Worm (Caenorhabditis elegans) whole organism, L4 larva: Measurements from ENCODE around the gene egl-43.

ENCODE experiments used
- F10B5.3 ChIP-seq: sonication (generic microtip); optimal IDR thresholded peaks from 2 replicates; lab custom pipeline; 2016; ENCODE audit warnings: mild to moderate bottlenecking, missing genetic modification characterization, missing compliant biosample characterization
- F37D6.2 ChIP-seq: sonication (generic microtip); optimal IDR thresholded peaks from 2 replicates; lab custom pipeline; 2016; ENCODE audit warnings: mild to moderate bottlenecking, missing genetic modification characterization, missing compliant biosample characterization
- T20F7.1 ChIP-seq: fragments of 200-800 bp; sonication (Bioruptor generic); optimal IDR thresholded peaks from 2 replicates; lab custom pipeline; 2018; ENCODE audit warnings: mild to moderate bottlenecking, missing genetic modification characterization, missing compliant biosample characterization
- Y105C5A.15 ChIP-seq: fragments of 200-800 bp; sonication (Bioruptor generic); IDR thresholded peaks from 2 replicates; pipeline ENCODE4 v1.3.6; 2022; ENCODE audit warnings: missing genetic modification characterization, missing compliant biosample characterization
- Y48G9A.11 ChIP-seq: fragments of 200-800 bp; sonication (Bioruptor generic); IDR thresholded peaks from 2 replicates; pipeline ENCODE4 v1.3.6; 2022; ENCODE audit warnings: missing genetic modification reagents, missing genetic modification characterization, missing compliant biosample characterization
- aly-2 ChIP-seq: sonication (generic microtip); optimal IDR thresholded peaks from 2 replicates; lab custom pipeline; 2018; ENCODE audit warnings: missing biosample characterization, missing genetic modification characterization
- arid-1 ChIP-seq: fragments of 200-800 bp; sonication (Bioruptor generic); conservative IDR thresholded peaks from 2 replicates; pipeline ENCODE4 v1.3.6; 2022; ENCODE audit warnings: missing genetic modification reagents, missing genetic modification characterization, missing compliant biosample characterization
- attf-4 ChIP-seq: sonication (generic microtip); optimal IDR thresholded peaks from 3 replicates; lab custom pipeline; 2017; ENCODE audit warnings: missing biosample characterization, missing genetic modification characterization
- ceh-20 ChIP-seq: fragments of 200-800 bp; sonication (Bioruptor generic); IDR thresholded peaks from 2 replicates; pipeline ENCODE4 v1.3.6; 2022; ENCODE audit warnings: missing genetic modification reagents, missing genetic modification characterization, missing compliant biosample characterization
- ceh-32 ChIP-seq: sonication (generic microtip); optimal IDR thresholded peaks from 2 replicates; lab custom pipeline; 2016; ENCODE audit warnings: mild to moderate bottlenecking, missing genetic modification characterization, missing compliant biosample characterization; ENCODE audit not compliant: poor library complexity
- ceh-44 ChIP-seq: fragments of 200-800 bp; sonication (Bioruptor generic); IDR thresholded peaks from 2 replicates; pipeline ENCODE4 v1.3.6; 2022; ENCODE audit warnings: missing genetic modification reagents, missing genetic modification characterization, missing compliant biosample characterization
- cey-2 ChIP-seq: sonication (generic microtip); optimal IDR thresholded peaks from 3 replicates; lab custom pipeline; 2017; ENCODE audit warnings: missing genetic modification characterization, mild to moderate bottlenecking, missing compliant biosample characterization, antibody characterized with exemption, borderline replicate concordance; ENCODE audit not compliant: insufficient read depth
- dmd-6 ChIP-seq: fragments of 200-800 bp; sonication (Bioruptor generic); IDR thresholded peaks from 2 replicates; pipeline ENCODE4 v1.3.6; 2022; ENCODE audit warnings: missing genetic modification reagents, missing genetic modification characterization, missing compliant biosample characterization
- dve-1 ChIP-seq: sonication (generic microtip); optimal IDR thresholded peaks from 2 replicates; lab custom pipeline; 2017; ENCODE audit warnings: antibody characterized with exemption, mild to moderate bottlenecking, missing genetic modification characterization, missing compliant biosample characterization; ENCODE audit not compliant: insufficient read depth
- fos-1 ChIP-seq: fragments of 150-350 bp; optimal IDR thresholded peaks from 2 replicates; lab custom pipeline; 2014; ENCODE audit warnings: missing biosample characterization, missing genetic modification characterization
- gei-8 ChIP-seq: fragments of 200-800 bp; sonication (Bioruptor generic); optimal IDR thresholded peaks from 2 replicates; lab custom pipeline; 2018; ENCODE audit warnings: mild to moderate bottlenecking, missing genetic modification characterization, missing compliant biosample characterization
- hlh-30 ChIP-seq: sonication (generic microtip); optimal IDR thresholded peaks from 2 replicates; lab custom pipeline; 2017; ENCODE audit warnings: antibody characterized with exemption, mild to moderate bottlenecking, missing genetic modification characterization, missing compliant biosample characterization; ENCODE audit not compliant: insufficient read depth
- lin-1 ChIP-seq: fragments of 200-800 bp; sonication (Bioruptor generic); IDR thresholded peaks from 2 replicates; pipeline ENCODE4 v1.3.6; 2022; ENCODE audit warnings: missing genetic modification reagents, missing genetic modification characterization, missing compliant biosample characterization
- lin-29 ChIP-seq: fragments of 200-800 bp; sonication (Bioruptor generic); IDR thresholded peaks from 2 replicates; pipeline ENCODE4 v1.3.6; 2022; ENCODE audit warnings: missing genetic modification reagents, missing genetic modification characterization, missing compliant biosample characterization
- lin-38 ChIP-seq: fragments of 200-800 bp; sonication (Bioruptor generic); IDR thresholded peaks from 2 replicates; pipeline ENCODE4 v1.3.6; 2022; ENCODE audit warnings: missing genetic modification reagents, missing genetic modification characterization, missing compliant biosample characterization
- mdl-1 ChIP-seq, 2 experiments: fragments of 150-350 bp in 1 of 2; sonication (generic microtip) in 1 of 2; optimal IDR thresholded peaks; 2 replicates each; lab custom pipeline; 2014 to 2017; ENCODE audit warnings: missing biosample characterization in 2 of 2, missing genetic modification characterization in 2 of 2
- mes-2 ChIP-seq: sonication (generic microtip); optimal IDR thresholded peaks from 2 replicates; lab custom pipeline; 2016; ENCODE audit warnings: missing genotype, mild to moderate bottlenecking, missing genetic modification characterization, missing compliant biosample characterization; ENCODE audit not compliant: poor library complexity, severe bottlenecking
- mxl-2 ChIP-seq: fragments of 200-800 bp; sonication (Bioruptor generic); conservative IDR thresholded peaks from 2 replicates; pipeline ENCODE4 v1.3.6; 2022; ENCODE audit warnings: missing genetic modification reagents, missing genetic modification characterization, missing compliant biosample characterization
- nhr-10 ChIP-seq: fragments of 150-350 bp; optimal IDR thresholded peaks from 2 replicates; lab custom pipeline; 2014; ENCODE audit warnings: missing biosample characterization, missing genetic modification characterization
- nhr-102 ChIP-seq: sonication (generic microtip); optimal IDR thresholded peaks from 2 replicates; lab custom pipeline; 2016; ENCODE audit warnings: mild to moderate bottlenecking, missing genetic modification characterization, moderate library complexity, missing compliant biosample characterization
- nhr-11 ChIP-seq: fragments of 150-350 bp; optimal IDR thresholded peaks from 2 replicates; lab custom pipeline; 2014; ENCODE audit warnings: missing biosample characterization, missing genetic modification characterization
- nhr-111 ChIP-seq: fragments of 200-800 bp; sonication (Bioruptor generic); optimal IDR thresholded peaks from 2 replicates; lab custom pipeline; 2018; ENCODE audit warnings: mild to moderate bottlenecking, missing genetic modification characterization, missing compliant biosample characterization
- nhr-25 ChIP-seq: sonication (generic microtip); optimal IDR thresholded peaks from 2 replicates; lab custom pipeline; 2017; ENCODE audit warnings: missing genetic modification characterization, mild to moderate bottlenecking, missing compliant biosample characterization, antibody characterized with exemption, moderate library complexity, borderline replicate concordance; ENCODE audit not compliant: insufficient read depth
- nhr-28 ChIP-seq: fragments of 150-350 bp; optimal IDR thresholded peaks from 2 replicates; lab custom pipeline; 2014; ENCODE audit warnings: missing biosample characterization, missing genetic modification characterization
- nhr-48 ChIP-seq: sonication (generic microtip); optimal IDR thresholded peaks from 2 replicates; lab custom pipeline; 2016; ENCODE audit warnings: mild to moderate bottlenecking, missing genetic modification characterization, missing compliant biosample characterization
- nhr-6 ChIP-seq: fragments of 150-350 bp; optimal IDR thresholded peaks from 2 replicates; lab custom pipeline; 2014; ENCODE audit warnings: missing biosample characterization, missing genetic modification characterization
- sdz-12 ChIP-seq: fragments of 200-800 bp; sonication (Bioruptor generic); optimal IDR thresholded peaks from 2 replicates; lab custom pipeline; 2018; ENCODE audit warnings: mild to moderate bottlenecking, missing genetic modification characterization, missing compliant biosample characterization
- spr-1 ChIP-seq: sonication (generic microtip); optimal IDR thresholded peaks from 2 replicates; lab custom pipeline; 2016; ENCODE audit warnings: mild to moderate bottlenecking, missing genetic modification characterization, missing compliant biosample characterization
- tag-97 ChIP-seq: fragments of 200-800 bp; sonication (Bioruptor generic); IDR thresholded peaks from 2 replicates; pipeline ENCODE4 v1.3.6; 2022; ENCODE audit warnings: missing genetic modification characterization, missing compliant biosample characterization
- unc-130 ChIP-seq: sonication (generic microtip); optimal IDR thresholded peaks from 2 replicates; lab custom pipeline; 2016; ENCODE audit warnings: missing genetic modification reagents, missing genetic modification characterization, missing compliant biosample characterization
- unc-62 ChIP-seq, 3 experiments: fragments of 150-350 bp in 1 of 3; sonication (generic microtip); optimal IDR thresholded peaks in 2 of 3; peaks in 1 of 3; 1 replicate in 1 of 3; 2 replicates in 2 of 3; lab custom pipeline; 2014 to 2017; ENCODE audit warnings: missing biosample characterization in 3 of 3, missing genetic modification characterization in 3 of 3, missing genetic modification reagents in 3 of 3, missing genotype in 1 of 3
- zip-11 ChIP-seq: fragments of 200-800 bp; sonication (Bioruptor generic); IDR thresholded peaks from 2 replicates; pipeline ENCODE4 v1.3.6; 2022; ENCODE audit warnings: missing genetic modification characterization, missing compliant biosample characterization
- ztf-11 ChIP-seq: fragments of 150-350 bp; optimal IDR thresholded peaks from 2 replicates; lab custom pipeline; 2014; ENCODE audit warnings: missing biosample characterization, missing genetic modification characterization
- ztf-7 ChIP-seq: fragments of 150-350 bp; optimal IDR thresholded peaks from 2 replicates; lab custom pipeline; 2014; ENCODE audit warnings: missing biosample characterization, missing genetic modification characterization

Gene egl-43

ce11 chrII:9937611-9938010 lies 17.4 kb upstream of the egl-43 start (continued):
- TF ChIP-seq nhr-11 (tag; lab: Kevin White, UChicago), result peak; percentile 99
- TF ChIP-seq lin-38 (GFP tag; lab: Robert Waterston, UW), result 0 out of 2 replicates have a peak, but pooled peaks have one; percentile 28
- TF ChIP-seq nhr-111 (GFP tag; lab: Kevin White, UChicago), result no peak
- no peak for TF ChIP-seq F10B5.3
- 0 out of 2 replicates have a peak, but pooled peaks have one; percentile 24 for TF ChIP-seq arid-1
- TF ChIP-seq ceh-20 (GFP tag; lab: Robert Waterston, UW), result peak; percentile 21; the same call in 1 of the 2 replicates
- TF ChIP-seq nhr-10 (tag; lab: Kevin White, UChicago), result peak; percentile 97
- no peak for TF ChIP-seq lin-1
- peak; percentile 90 for TF ChIP-seq nhr-28 (tag; lab: Kevin White, UChicago)
- TF ChIP-seq lin-29 (GFP tag; lab: Robert Waterston, UW), result 0 out of 2 replicates have a peak, but pooled peaks have one; percentile 14
- TF ChIP-seq mxl-2 (GFP tag; lab: Robert Waterston, UW), result no peak
- TF ChIP-seq nhr-102 (tag; lab: Kevin White, UChicago), result peak; percentile 73
- peak; percentile 76 for TF ChIP-seq T20F7.1 (GFP tag; lab: Kevin White, UChicago)
- TF ChIP-seq nhr-48, result peak; percentile 91
- peak; percentile 48 for TF ChIP-seq mes-2 (tag; lab: Kevin White, UChicago)
- peak; percentile 12 for TF ChIP-seq nhr-6 (tag; lab: Kevin White, UChicago)
- peak in 1 of 2 experiments; percentile 64 for TF ChIP-seq unc-62 (GFP tag; optimal IDR thresholded peaks at IDR 0.05 in 1 of 2; lab: Kevin White, UChicago)
- no peak for TF ChIP-seq unc-62 (tag; optimal IDR thresholded peaks at IDR 0.05; lab: Kevin White, UChicago)
- peak; percentile 7 for TF ChIP-seq nhr-25 (tag; lab: Kevin White, UChicago)
- TF ChIP-seq ceh-44, result no peak
- no peak for TF ChIP-seq Y105C5A.15
- no peak for TF ChIP-seq ceh-32 (tag; lab: Kevin White, UChicago)
- no peak for TF ChIP-seq attf-4 (tag; lab: Kevin White, UChicago)
- TF ChIP-seq cey-2 (tag; lab: Kevin White, UChicago), result peak; percentile 91
- peak; percentile 92 for TF ChIP-seq dve-1 (tag; lab: Kevin White, UChicago)
- TF ChIP-seq ztf-7 (tag; lab: Kevin White, UChicago), result peak; percentile 27
- TF ChIP-seq gei-8, result no peak
- peak; percentile 47 for TF ChIP-seq spr-1 (tag; lab: Kevin White, UChicago)
- TF ChIP-seq tag-97, result no peak
- TF ChIP-seq dmd-6 (GFP tag; lab: Robert Waterston, UW), result peak; percentile 93
- TF ChIP-seq aly-2 (tag; lab: Kevin White, UChicago), result no peak
- peak; percentile 41 to 91 for TF ChIP-seq mdl-1 (tag; optimal IDR thresholded peaks at IDR 0.05; lab: Kevin White, UChicago)
- no peak for TF ChIP-seq sdz-12 (GFP tag; lab: Kevin White, UChicago)
- no peak for TF ChIP-seq fos-1
- no peak for TF ChIP-seq ztf-11 (tag; lab: Kevin White, UChicago)

DNA sequence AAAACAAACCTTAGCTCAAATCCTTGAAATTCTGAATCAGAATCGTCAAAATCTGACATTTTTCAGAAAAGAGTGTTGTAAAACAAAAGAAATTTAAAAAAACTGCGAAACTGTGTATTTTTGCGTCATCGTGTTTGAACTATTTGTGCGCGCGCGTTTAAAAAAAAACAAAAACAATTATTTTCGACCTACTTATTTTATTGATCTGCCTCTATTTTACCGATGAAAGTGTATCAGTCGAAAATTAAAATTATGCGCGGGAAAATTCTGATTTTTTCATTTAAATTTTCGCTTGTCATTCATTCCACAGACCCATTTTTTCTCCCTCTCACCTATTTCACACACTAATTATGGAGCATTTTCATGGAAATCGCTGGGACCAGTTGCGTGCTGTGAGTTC lies 16.1 kb upstream of the egl-43 start, which contains the start of the genes C05C10.7 and C05C10.5:
Gene C05C10.7 (minus strand): TSS at position 95 of the 400 bp plus-strand sequence.
Gene C05C10.5 (plus strand): TSS at position 164 of the 400 bp plus-strand sequence.
- TF ChIP-seq Y48G9A.11 (peak; percentile 76), hlh-30 (tag; lab: Kevin White, UChicago) (no peak), F37D6.2 (no peak), zip-11 (GFP tag; lab: Robert Waterston, UW) (no peak), lin-38 (GFP tag; lab: Robert Waterston, UW) (peak; percentile 57), unc-130 (GFP tag; lab: Kevin White, UChicago) (peak; percentile 66)
- TF ChIP-seq, all 104 proteins: peak for 3
